Worm (Caenorhabditis elegans) whole organism, young adult: ENCODE measurements around the gene tpk-1.
A peak's percentile ranks its signal among the peaks of the same experiment; 100 is the strongest.

Source experiments
- B0019.2 ChIP-seq: fragments of 200-800 bp; sonication (Bioruptor generic); conservative IDR thresholded peaks from 2 replicates; pipeline ENCODE4 v1.3.6; 2022; ENCODE audit warnings: missing genetic modification reagents, missing genetic modification characterization, missing compliant biosample characterization
- D2030.7 ChIP-seq: fragments of 200-800 bp; sonication (Bioruptor generic); IDR thresholded peaks from 2 replicates; pipeline ENCODE4 v1.3.6; 2022; ENCODE audit warnings: missing genetic modification reagents, missing genetic modification characterization, missing compliant biosample characterization
- F49E8.2 ChIP-seq: sonication (generic microtip); optimal IDR thresholded peaks from 3 replicates; lab custom pipeline; 2017; ENCODE audit warnings: missing genetic modification characterization, mild to moderate bottlenecking, missing compliant biosample characterization, antibody characterized with exemption, moderate library complexity; ENCODE audit not compliant: insufficient read depth
- F57A8.1 ChIP-seq: fragments of 200-800 bp; sonication (Bioruptor generic); optimal IDR thresholded peaks from 2 replicates; lab custom pipeline; 2018; ENCODE audit warnings: mild to moderate bottlenecking, missing genetic modification characterization, moderate library complexity, missing compliant biosample characterization
- T07F8.4 ChIP-seq: sonication (generic microtip); optimal IDR thresholded peaks from 2 replicates; lab custom pipeline; 2016; ENCODE audit warnings: mild to moderate bottlenecking, missing genetic modification characterization, moderate library complexity, missing compliant biosample characterization
- Y53F4B.3 ChIP-seq: fragments of 200-800 bp; sonication (Bioruptor generic); IDR thresholded peaks from 2 replicates; pipeline ENCODE4 v1.3.6; 2022; ENCODE audit warnings: missing genetic modification reagents, missing genetic modification characterization, missing compliant biosample characterization
- Y79H2A.3 ChIP-seq: fragments of 200-800 bp; sonication (Bioruptor generic); conservative IDR thresholded peaks from 2 replicates; pipeline ENCODE4 v1.3.6; 2022; ENCODE audit warnings: missing genetic modification reagents, missing genetic modification characterization, missing compliant biosample characterization
- attf-6 ChIP-seq: fragments of 200-800 bp; sonication (Bioruptor generic); IDR thresholded peaks from 2 replicates; pipeline ENCODE4 v1.3.6; 2022; ENCODE audit warnings: missing genetic modification reagents, missing genetic modification characterization, missing compliant biosample characterization
- bed-1 ChIP-seq: fragments of 200-800 bp; sonication (Bioruptor generic); IDR thresholded peaks from 2 replicates; pipeline ENCODE4 v1.3.6; 2022; ENCODE audit warnings: missing genetic modification reagents, missing genetic modification characterization, missing compliant biosample characterization
- ccch-3 ChIP-seq: fragments of 200-800 bp; sonication (Bioruptor generic); optimal IDR thresholded peaks from 2 replicates; lab custom pipeline; 2018; ENCODE audit warnings: mild to moderate bottlenecking, missing genetic modification characterization, missing compliant biosample characterization
- ceh-40 ChIP-seq: fragments of 200-800 bp; sonication (Bioruptor generic); IDR thresholded peaks from 2 replicates; pipeline ENCODE4 v1.3.6; 2022; ENCODE audit warnings: missing genetic modification characterization, missing compliant biosample characterization
- dpff-1 ChIP-seq: sonication (generic microtip); optimal IDR thresholded peaks from 2 replicates; lab custom pipeline; 2017; ENCODE audit warnings: mild to moderate bottlenecking, missing genetic modification characterization, missing compliant biosample characterization
- egrh-3 ChIP-seq: fragments of 200-800 bp; sonication (Bioruptor generic); IDR thresholded peaks from 2 replicates; pipeline ENCODE4 v1.3.6; 2022; ENCODE audit warnings: missing genetic modification reagents, missing genetic modification characterization, missing compliant biosample characterization
- ekl-4 ChIP-seq: fragments of 200-800 bp; sonication (Bioruptor generic); IDR thresholded peaks from 2 replicates; pipeline ENCODE4 v1.3.6; 2022; ENCODE audit warnings: missing genetic modification reagents, missing genetic modification characterization, missing compliant biosample characterization
- lin-40 ChIP-seq: sonication (generic microtip); optimal IDR thresholded peaks from 2 replicates; lab custom pipeline; 2016; ENCODE audit warnings: missing genetic modification characterization, mild to moderate bottlenecking, missing compliant biosample characterization, missing genotype, missing genetic modification reagents
- lsl-1 ChIP-seq: fragments of 200-800 bp; sonication (Bioruptor generic); optimal IDR thresholded peaks from 2 replicates; lab custom pipeline; 2018; ENCODE audit warnings: mild to moderate bottlenecking, missing genetic modification characterization, moderate library complexity, missing compliant biosample characterization
- mcd-1 ChIP-seq: fragments of 200-800 bp; sonication (Bioruptor generic); IDR thresholded peaks from 2 replicates; pipeline ENCODE4 v1.3.6; 2022; ENCODE audit warnings: missing genetic modification reagents, missing genetic modification characterization, missing compliant biosample characterization
- mes-4 ChIP-seq: sonication (generic microtip); optimal IDR thresholded peaks from 2 replicates; lab custom pipeline; 2016; ENCODE audit warnings: missing genotype, missing genetic modification characterization, missing compliant biosample characterization
- mxl-1 ChIP-seq: sonication (generic microtip); optimal IDR thresholded peaks from 2 replicates; lab custom pipeline; 2016; ENCODE audit warnings: missing genetic modification characterization, missing compliant biosample characterization
- nfyb-1 ChIP-seq: fragments of 200-800 bp; sonication (Bioruptor generic); IDR thresholded peaks from 2 replicates; pipeline ENCODE4 v1.3.6; 2022; ENCODE audit warnings: missing genetic modification reagents, missing genetic modification characterization, missing compliant biosample characterization
- nhr-27 ChIP-seq: fragments of 200-800 bp; sonication (Bioruptor generic); optimal IDR thresholded peaks from 2 replicates; lab custom pipeline; 2018; ENCODE audit warnings: mild to moderate bottlenecking, missing genetic modification characterization, moderate library complexity, missing compliant biosample characterization
- pbrm-1 ChIP-seq: fragments of 200-800 bp; sonication (Bioruptor generic); IDR thresholded peaks from 2 replicates; pipeline ENCODE4 v1.3.6; 2022; ENCODE audit warnings: missing genetic modification reagents, missing genetic modification characterization, missing compliant biosample characterization
- tbx-9 ChIP-seq: sonication (generic microtip); optimal IDR thresholded peaks from 2 replicates; lab custom pipeline; 2016; ENCODE audit warnings: borderline replicate concordance, missing genetic modification characterization, inconsistent platforms, missing compliant biosample characterization
- unc-130 ChIP-seq: sonication (generic microtip); optimal IDR thresholded peaks from 2 replicates; lab custom pipeline; 2016; ENCODE audit warnings: missing genetic modification reagents, missing genetic modification characterization, missing compliant biosample characterization
- zfh-2 ChIP-seq: fragments of 200-800 bp; sonication (Bioruptor generic); conservative IDR thresholded peaks from 2 replicates; pipeline ENCODE4 v1.3.6; 2022; ENCODE audit warnings: missing genetic modification reagents, missing genetic modification characterization, missing compliant biosample characterization
- ztf-25 ChIP-seq: fragments of 200-800 bp; sonication (Bioruptor generic); IDR thresholded peaks from 2 replicates; pipeline ENCODE4 v1.3.6; 2022; ENCODE audit warnings: missing genetic modification reagents, missing genetic modification characterization, missing compliant biosample characterization
- ztf-3 ChIP-seq: fragments of 200-800 bp; sonication (Bioruptor generic); optimal IDR thresholded peaks from 2 replicates; lab custom pipeline; 2018; ENCODE audit warnings: mild to moderate bottlenecking, missing genetic modification characterization, missing compliant biosample characterization

Gene tpk-1

DNA sequence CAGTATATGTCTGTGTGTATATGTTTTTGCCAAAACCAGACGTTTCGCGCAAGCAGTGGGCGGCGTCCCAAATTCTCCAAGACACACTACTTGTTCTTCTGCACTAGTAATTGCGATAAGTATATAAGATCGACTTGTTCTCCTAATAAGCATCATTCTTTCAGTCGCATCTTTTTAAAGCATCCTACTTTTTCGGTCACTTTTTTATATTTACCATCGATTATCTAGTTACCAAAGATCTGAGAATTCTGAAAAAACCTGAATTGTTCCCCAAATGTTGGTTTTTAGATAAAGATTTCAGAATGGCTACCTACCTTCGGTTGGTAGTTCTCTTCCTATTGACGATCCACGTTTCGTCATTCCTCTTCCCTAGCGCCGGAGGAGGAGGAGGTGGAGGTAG is 50.0 kb downstream of the tpk-1 start, which contains the start of gene grl-25:
Gene grl-25 (plus strand): TSS at position 301 of the 400 bp plus-strand sequence.
- no peak for TF ChIP-seq attf-6
- no peak for TF ChIP-seq T07F8.4 (tag; lab: Kevin White, UChicago)
- TF ChIP-seq dpff-1 (tag; lab: Kevin White, UChicago) = no peak
- TF ChIP-seq nfyb-1 = no peak
- no peak for TF ChIP-seq nhr-27
- TF ChIP-seq ztf-3 (GFP tag; lab: Kevin White, UChicago) = no peak
- no peak for TF ChIP-seq Y79H2A.3 (GFP tag; lab: Robert Waterston, UW)
- TF ChIP-seq mes-4 (tag; lab: Kevin White, UChicago) = no peak
- no peak for TF ChIP-seq ceh-40 (GFP tag; lab: Robert Waterston, UW)
- TF ChIP-seq F57A8.1 = no peak
- TF ChIP-seq bed-1 (GFP tag; lab: Robert Waterston, UW) = no peak
- TF ChIP-seq Y53F4B.3 (GFP tag; lab: Robert Waterston, UW) = no peak
- TF ChIP-seq ekl-4 = no peak
- no peak for TF ChIP-seq tbx-9 (tag; lab: Kevin White, UChicago)
- TF ChIP-seq ccch-3 (GFP tag; lab: Kevin White, UChicago) = no peak
- TF ChIP-seq lin-40 (tag; lab: Kevin White, UChicago) = no peak
- TF ChIP-seq B0019.2 = no peak
- TF ChIP-seq zfh-2 (GFP tag; lab: Robert Waterston, UW) = no peak
- TF ChIP-seq F49E8.2 (tag; lab: Kevin White, UChicago) = no peak
- no peak for TF ChIP-seq mxl-1 (tag; lab: Kevin White, UChicago)

DNA sequence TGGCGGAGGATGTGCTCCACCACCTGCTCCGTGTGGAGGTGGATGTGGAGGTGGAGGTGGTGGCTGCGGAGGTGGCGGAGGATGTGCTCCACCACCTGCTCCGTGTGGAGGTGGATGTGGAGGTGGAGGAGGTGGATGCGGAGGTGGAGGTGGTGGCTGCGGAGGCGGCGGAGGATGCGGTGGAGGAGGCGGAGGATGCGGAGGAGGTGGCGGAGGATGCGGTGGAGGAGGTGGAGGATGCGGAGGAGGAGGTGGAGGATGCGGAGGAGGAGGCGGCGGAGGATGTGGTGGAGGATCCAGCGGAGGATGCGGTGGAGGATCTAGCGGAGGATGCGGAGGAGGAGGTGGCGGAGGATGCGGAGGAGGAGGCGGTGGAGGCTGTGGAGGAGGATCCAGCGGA is 50.5 kb downstream of the tpk-1 start:
- TF ChIP-seq B0019.2 (no peak), lsl-1 (GFP tag; lab: Kevin White, UChicago) (no peak), D2030.7 (GFP tag; lab: Robert Waterston, UW) (no peak), ztf-25 (GFP tag; lab: Robert Waterston, UW) (no peak), nfyb-1 (0 out of 2 replicates have a peak, but pooled peaks have one; percentile 54), egrh-3 (GFP tag; lab: Robert Waterston, UW) (peak; percentile 99), zfh-2 (GFP tag; lab: Robert Waterston, UW) (peak; percentile 93), pbrm-1 (GFP tag; lab: Robert Waterston, UW) (0 out of 2 replicates have a peak, but pooled peaks have one; percentile 20), unc-130 (GFP tag; lab: Kevin White, UChicago) (no peak), mcd-1 (GFP tag; lab: Robert Waterston, UW) (peak; percentile 60; the same call in 1 of the 2 replicates)
